Worm (Caenorhabditis elegans) whole organism, L4 larva: ENCODE data around the gene F08F8.6.

ENCODE experiments used
- R02D3.7 ChIP-seq: fragments of 150-350 bp; sonication (generic microtip); optimal IDR thresholded peaks from 3 replicates; lab custom pipeline; 2014; ENCODE audit warnings: missing biosample characterization, missing genetic modification characterization
- ama-1 ChIP-seq: fragments of 150-350 bp; optimal IDR thresholded peaks from 2 replicates; lab custom pipeline; 2014; ENCODE audit warnings: inconsistent platforms, mixed read lengths
- ceh-28 ChIP-seq: fragments of 150-350 bp; optimal IDR thresholded peaks from 2 replicates; lab custom pipeline; 2014; ENCODE audit warnings: missing biosample characterization, missing genetic modification reagents, missing genetic modification characterization
- dpl-1 ChIP-seq: fragments of 150-350 bp; optimal IDR thresholded peaks from 2 replicates; lab custom pipeline; 2014; ENCODE audit warnings: missing biosample characterization, missing genetic modification reagents, missing genetic modification characterization
- fos-1 ChIP-seq: fragments of 150-350 bp; optimal IDR thresholded peaks from 2 replicates; lab custom pipeline; 2014; ENCODE audit warnings: missing biosample characterization, missing genetic modification characterization
- jun-1 ChIP-seq: fragments of 150-350 bp; optimal IDR thresholded peaks from 2 replicates; lab custom pipeline; 2014; ENCODE audit warnings: missing biosample characterization, missing genetic modification reagents, missing genetic modification characterization
- lin-15B ChIP-seq: fragments of 150-350 bp; sonication (generic microtip); optimal IDR thresholded peaks from 3 replicates; lab custom pipeline; 2014; ENCODE audit warnings: missing biosample characterization, missing genetic modification characterization
- mxl-2 ChIP-seq: fragments of 200-800 bp; sonication (Bioruptor generic); conservative IDR thresholded peaks from 2 replicates; pipeline ENCODE4 v1.3.6; 2022; ENCODE audit warnings: missing genetic modification reagents, missing genetic modification characterization, missing compliant biosample characterization
- nhr-237 ChIP-seq: sonication (generic microtip); optimal IDR thresholded peaks from 2 replicates; lab custom pipeline; 2017; ENCODE audit warnings: missing biosample characterization, missing genetic modification characterization
- nhr-76 ChIP-seq: fragments of 150-350 bp; optimal IDR thresholded peaks from 2 replicates; lab custom pipeline; 2014; ENCODE audit warnings: missing biosample characterization, missing genetic modification characterization
- unc-130 ChIP-seq: sonication (generic microtip); optimal IDR thresholded peaks from 2 replicates; lab custom pipeline; 2016; ENCODE audit warnings: missing genetic modification reagents, missing genetic modification characterization, missing compliant biosample characterization

ce11 chrIII:7297045-7297680 is 46.3 kb upstream of the F08F8.6 start:
- TF ChIP-seq nhr-76 (tag; lab: Kevin White, UChicago) (no peak), nhr-237 (tag; lab: Kevin White, UChicago) (no peak), fos-1 (no peak), dpl-1 (GFP tag; lab: Kevin White, UChicago) (no peak), R02D3.7 (tag; lab: Kevin White, UChicago) (no peak), ceh-28 (tag; lab: Kevin White, UChicago) (no peak), ama-1 (no peak), jun-1 (tag; lab: Kevin White, UChicago) (no peak), mxl-2 (no peak), lin-15B (tag; lab: Kevin White, UChicago) (no peak), unc-130 (GFP tag; lab: Kevin White, UChicago) (no peak)
